Fruit fly (Drosophila melanogaster) whole organism, wandering third instar larva: ENCODE results near the gene CG4009.

Experiments
- CG32264 ChIP-seq: fragments of 200-800 bp; sonication (Bioruptor generic); optimal IDR thresholded peaks from 2 replicates; lab custom pipeline; 2016; ENCODE audit warnings: missing biosample characterization, missing genetic modification characterization
- GATAd ChIP-seq: sonication (Bioruptor generic); optimal IDR thresholded peaks from 2 replicates; lab custom pipeline; 2016; ENCODE audit warnings: missing biosample characterization, missing genetic modification characterization
- pan ChIP-seq: fragments of >200 bp; optimal IDR thresholded peaks from 2 replicates; lab custom pipeline; 2017
- sage ChIP-seq: fragments of 200-800 bp; sonication (Bioruptor generic); optimal IDR thresholded peaks from 2 replicates; lab custom pipeline; 2016; ENCODE audit warnings: missing biosample characterization, mild to moderate bottlenecking, missing genetic modification characterization
- usp ChIP-seq: fragments of >200 bp; optimal IDR thresholded peaks from 2 replicates; lab custom pipeline; 2017; ENCODE audit warnings: missing biosample characterization, missing genetic modification characterization

- TF ChIP-seq sage (GFP tag; lab: Kevin White, UChicago), result no peak
- TF ChIP-seq GATAd (GFP tag; lab: Kevin White, UChicago), result no peak
- TF ChIP-seq pan (lab: Kevin White, UChicago), result no peak
- no peak for TF ChIP-seq usp (GFP tag; lab: Kevin White, UChicago)
- no peak for TF ChIP-seq CG32264
Measured at dm6 chr3R:17007336-17007735, 28.5 kb downstream of the CG4009 start.
